Fruit fly (Drosophila melanogaster) whole organism, embryonic: ENCODE data around the gene CG15034.

Experiments
- Adf1 ChIP-seq: fragments of 200-800 bp; sonication (Bioruptor generic); IDR thresholded peaks from 2 replicates; pipeline ENCODE4 v1.3.6; 2022; ENCODE audit warnings: missing biosample characterization, missing genetic modification characterization
- CG1024 ChIP-seq: fragments of 200-800 bp; sonication (Bioruptor generic); IDR thresholded peaks from 2 replicates; pipeline ENCODE4 v1.3.6; 2022; ENCODE audit warnings: missing biosample characterization, missing genetic modification characterization
- CG11247 ChIP-seq: fragments of 200-800 bp; sonication (Bioruptor generic); IDR thresholded peaks from 2 replicates; pipeline ENCODE4 v1.3.6; 2022; ENCODE audit warnings: missing biosample characterization, missing genetic modification characterization
- CG11504 ChIP-seq: fragments of 200-800 bp; sonication (Bioruptor generic); optimal IDR thresholded peaks from 3 replicates; lab custom pipeline; 2019; ENCODE audit warnings: missing biosample characterization, mild to moderate bottlenecking, missing genetic modification characterization, moderate library complexity
- CG14014 ChIP-seq: fragments of 200-800 bp; sonication (Bioruptor generic); IDR thresholded peaks from 2 replicates; pipeline ENCODE4 v1.3.6; 2022; ENCODE audit warnings: missing biosample characterization, missing genetic modification characterization
- CG14050 ChIP-seq: fragments of 200-800 bp; sonication (Bioruptor generic); IDR thresholded peaks from 3 replicates; pipeline ENCODE4 v1.3.6; 2022; ENCODE audit warnings: missing biosample characterization, missing genetic modification characterization
- CG14667 ChIP-seq: fragments of 200-800 bp; sonication (Bioruptor generic); IDR thresholded peaks from 2 replicates; pipeline ENCODE4 v1.3.6; 2022; ENCODE audit warnings: missing biosample characterization, missing genetic modification characterization
- CG1529 ChIP-seq: fragments of 200-800 bp; sonication (Bioruptor generic); optimal IDR thresholded peaks from 3 replicates; lab custom pipeline; 2018; ENCODE audit warnings: missing biosample characterization, missing genetic modification characterization
- CG16813 ChIP-seq: fragments of 200-800 bp; sonication (Bioruptor generic); IDR thresholded peaks from 3 replicates; pipeline ENCODE4 v1.3.6; 2022; ENCODE audit warnings: missing biosample characterization, missing genetic modification characterization; ENCODE audit not compliant: partially characterized antibody
- CG17912 ChIP-seq: fragments of 200-800 bp; sonication (Bioruptor generic); optimal IDR thresholded peaks from 2 replicates; lab custom pipeline; 2018; ENCODE audit warnings: missing biosample characterization, mild to moderate bottlenecking, missing genetic modification characterization
- CG1832 ChIP-seq: fragments of 200-800 bp; sonication (Bioruptor generic); optimal IDR thresholded peaks from 2 replicates; lab custom pipeline; 2017; ENCODE audit warnings: missing biosample characterization, mild to moderate bottlenecking, missing genetic modification characterization, inconsistent platforms
- CG31365 ChIP-seq: fragments of 200-800 bp; sonication (Bioruptor generic); optimal IDR thresholded peaks from 2 replicates; lab custom pipeline; 2018; ENCODE audit warnings: missing biosample characterization, mild to moderate bottlenecking, missing genetic modification characterization
- CG32532 ChIP-seq: fragments of 200-800 bp; sonication (Bioruptor generic); IDR thresholded peaks from 2 replicates; pipeline ENCODE4 v1.3.6; 2022; ENCODE audit warnings: missing biosample characterization, missing genetic modification characterization
- CG32767 ChIP-seq: fragments of 200-800 bp; sonication (Bioruptor generic); IDR thresholded peaks from 2 replicates; pipeline ENCODE4 v1.3.6; 2022; ENCODE audit warnings: missing biosample characterization, missing genetic modification characterization
- CG3407 ChIP-seq: fragments of 200-800 bp; sonication (Bioruptor generic); optimal IDR thresholded peaks from 2 replicates; lab custom pipeline; 2018; ENCODE audit warnings: missing biosample characterization, mild to moderate bottlenecking, missing genetic modification characterization
- CG4617 ChIP-seq: fragments of 200-800 bp; sonication (Bioruptor generic); optimal IDR thresholded peaks from 3 replicates; lab custom pipeline; 2016; ENCODE audit warnings: missing biosample characterization, missing genetic modification characterization, borderline replicate concordance
- CG6683 ChIP-seq: fragments of 200-800 bp; sonication (Bioruptor generic); optimal IDR thresholded peaks from 2 replicates; lab custom pipeline; 2017; ENCODE audit warnings: missing biosample characterization, mild to moderate bottlenecking, missing genetic modification characterization, missing genetic modification reagents
- CG6813 ChIP-seq: fragments of 200-800 bp; sonication (Bioruptor generic); optimal IDR thresholded peaks from 2 replicates; lab custom pipeline; 2017; ENCODE audit warnings: missing biosample characterization, missing genetic modification characterization, mild to moderate bottlenecking, moderate library complexity, missing genetic modification reagents
- CG8359 ChIP-seq: fragments of 200-800 bp; sonication (Bioruptor generic); optimal IDR thresholded peaks from 2 replicates; lab custom pipeline; 2017; ENCODE audit warnings: missing biosample characterization, mild to moderate bottlenecking, missing genetic modification characterization, borderline replicate concordance
- CG8478 ChIP-seq: fragments of >200 bp; optimal IDR thresholded peaks from 2 replicates; lab custom pipeline; 2018
- CG9437 ChIP-seq: fragments of 200-800 bp; sonication (Bioruptor generic); optimal IDR thresholded peaks from 2 replicates; lab custom pipeline; 2018; ENCODE audit warnings: missing biosample characterization, mild to moderate bottlenecking, missing genetic modification characterization
- Camta ChIP-seq: fragments of 200-800 bp; sonication (Bioruptor generic); optimal IDR thresholded peaks from 2 replicates; lab custom pipeline; 2016; ENCODE audit warnings: missing biosample characterization, missing genetic modification characterization
- CoRest ChIP-seq: fragments of 200-800 bp; sonication (Bioruptor generic); optimal IDR thresholded peaks from 3 replicates; lab custom pipeline; 2018; ENCODE audit warnings: missing biosample characterization, mild to moderate bottlenecking, missing genetic modification characterization, moderate library complexity
- Deaf1 ChIP-seq: fragments of 200-800 bp; optimal IDR thresholded peaks from 3 replicates; lab custom pipeline; 2019; ENCODE audit warnings: missing biosample characterization, mild to moderate bottlenecking, missing genetic modification characterization, moderate library complexity
- Dip2 ChIP-seq: fragments of 200-800 bp; sonication (Bioruptor generic); IDR thresholded peaks from 2 replicates; pipeline ENCODE4 v1.3.6; 2022; ENCODE audit warnings: missing biosample characterization, missing genetic modification characterization
- Dll ChIP-seq: fragments of 200-800 bp; sonication (Bioruptor generic); IDR thresholded peaks from 4 replicates; pipeline ENCODE4 v1.3.6; 2022; ENCODE audit warnings: missing biosample characterization, missing genetic modification characterization; ENCODE audit not compliant: partially characterized antibody
- E2f2 ChIP-seq: fragments of 200-800 bp; sonication (Bioruptor generic); IDR thresholded peaks from 2 replicates; pipeline ENCODE4 v1.3.6; 2022; ENCODE audit warnings: missing biosample characterization, missing genetic modification characterization
- Mes4 ChIP-seq: fragments of 200-800 bp; sonication (Bioruptor generic); optimal IDR thresholded peaks from 2 replicates; lab custom pipeline; 2016; ENCODE audit warnings: missing biosample characterization, missing genetic modification characterization
- Myb ChIP-seq: fragments of 200-800 bp; sonication (Bioruptor generic); optimal IDR thresholded peaks from 2 replicates; lab custom pipeline; 2016; ENCODE audit warnings: missing biosample characterization, missing genetic modification characterization
- NC2α ChIP-seq: fragments of 200-800 bp; sonication (Bioruptor generic); optimal IDR thresholded peaks from 2 replicates; lab custom pipeline; 2016; ENCODE audit warnings: missing biosample characterization, missing genetic modification characterization
- Optix ChIP-seq: fragments of 200-800 bp; sonication (Bioruptor generic); IDR thresholded peaks from 3 replicates; pipeline ENCODE4 v1.3.6; 2022; ENCODE audit warnings: missing biosample characterization, missing genetic modification characterization
- Sry-δ ChIP-seq: fragments of 200-800 bp; sonication (Bioruptor generic); optimal IDR thresholded peaks from 2 replicates; lab custom pipeline; 2016; ENCODE audit warnings: missing biosample characterization, missing genetic modification characterization
- Vsx1 ChIP-seq: fragments of 200-800 bp; sonication (Bioruptor generic); optimal IDR thresholded peaks from 2 replicates; lab custom pipeline; 2017; ENCODE audit warnings: missing biosample characterization, mild to moderate bottlenecking, missing genetic modification characterization, missing genetic modification reagents
- ara ChIP-seq: fragments of 200-800 bp; sonication (Bioruptor generic); IDR thresholded peaks from 2 replicates; pipeline ENCODE4 v1.3.6; 2022; ENCODE audit warnings: missing biosample characterization, missing genetic modification characterization
- chinmo ChIP-seq: fragments of 200-800 bp; sonication (Bioruptor generic); IDR thresholded peaks from 4 replicates; pipeline ENCODE4 v1.3.6; 2022; ENCODE audit warnings: missing biosample characterization, missing genetic modification characterization; ENCODE audit not compliant: partially characterized antibody
- crc ChIP-seq: fragments of 200-800 bp; sonication (Bioruptor generic); optimal IDR thresholded peaks from 2 replicates; lab custom pipeline; 2016; ENCODE audit warnings: missing biosample characterization, missing genetic modification characterization
- cwo ChIP-seq: fragments of 200-800 bp; sonication (Bioruptor generic); optimal IDR thresholded peaks from 3 replicates; lab custom pipeline; 2017; ENCODE audit warnings: missing biosample characterization, missing genetic modification characterization, mild to moderate bottlenecking, moderate library complexity, missing genetic modification reagents
- dm ChIP-seq: fragments of 200-800 bp; sonication (Bioruptor generic); optimal IDR thresholded peaks from 3 replicates; lab custom pipeline; 2016; ENCODE audit warnings: missing biosample characterization, missing genetic modification characterization
- gce ChIP-seq: fragments of 200-800 bp; sonication (Bioruptor generic); IDR thresholded peaks from 3 replicates; pipeline ENCODE4 v1.3.6; 2022; ENCODE audit warnings: missing biosample characterization, missing genetic modification characterization
- ham ChIP-seq: fragments of 200-800 bp; sonication (Bioruptor generic); IDR thresholded peaks from 2 replicates; pipeline ENCODE4 v1.3.6; 2022; ENCODE audit warnings: missing biosample characterization, missing genetic modification characterization
- org-1 ChIP-seq: fragments of 200-800 bp; sonication (Bioruptor generic); optimal IDR thresholded peaks from 2 replicates; lab custom pipeline; 2017; ENCODE audit warnings: missing biosample characterization, missing genetic modification characterization
- pita ChIP-seq: fragments of 200-800 bp; sonication (Bioruptor generic); optimal IDR thresholded peaks from 2 replicates; lab custom pipeline; 2017; ENCODE audit warnings: missing biosample characterization, mild to moderate bottlenecking, missing genetic modification characterization
- pum ChIP-seq: fragments of 200-800 bp; sonication (Bioruptor generic); optimal IDR thresholded peaks from 2 replicates; lab custom pipeline; 2016; ENCODE audit warnings: missing biosample characterization, missing genetic modification characterization
- repo ChIP-seq: fragments of 200-800 bp; sonication (Bioruptor generic); optimal IDR thresholded peaks from 2 replicates; lab custom pipeline; 2016; ENCODE audit warnings: missing biosample characterization, missing genetic modification characterization
- schlank ChIP-seq: fragments of 200-800 bp; sonication (Bioruptor generic); optimal IDR thresholded peaks from 2 replicates; lab custom pipeline; 2018; ENCODE audit warnings: missing biosample characterization, mild to moderate bottlenecking, missing genetic modification characterization
- seq ChIP-seq: fragments of 200-800 bp; sonication (Bioruptor generic); IDR thresholded peaks from 2 replicates; pipeline ENCODE4 v1.3.6; 2022; ENCODE audit warnings: missing biosample characterization, missing genetic modification characterization
- slp2 ChIP-seq: fragments of 200-800 bp; sonication (Bioruptor generic); optimal IDR thresholded peaks from 2 replicates; lab custom pipeline; 2016; ENCODE audit warnings: missing biosample characterization, missing genetic modification characterization
- usp ChIP-seq: fragments of >200 bp; optimal IDR thresholded peaks from 2 replicates; lab custom pipeline; 2017; ENCODE audit warnings: missing biosample characterization, missing genetic modification characterization
- vfl ChIP-seq: fragments of 200-800 bp; sonication (Bioruptor generic); optimal IDR thresholded peaks from 2 replicates; lab custom pipeline; 2016; ENCODE audit warnings: missing biosample characterization, missing genetic modification characterization

The CG15034 gene

dm6 chrX:7336121-7336961 lies 11.0 kb downstream of the CG15034 start (continued):
- TF ChIP-seq ham (GFP tag; lab: Robert Waterston, UW) (no peak), usp (GFP tag; lab: Kevin White, UChicago) (no peak), slp2 (GFP tag; lab: Kevin White, UChicago) (peak; percentile 88), CG11247 (GFP tag; lab: Robert Waterston, UW) (peak; percentile 72), CG8359 (GFP tag; lab: Kevin White, UChicago) (peak; percentile 88), vfl (GFP tag; lab: Kevin White, UChicago) (peak; percentile 53), CG6813 (peak; percentile 87), Adf1 (GFP tag; lab: Robert Waterston, UW) (no peak), pita (GFP tag; lab: Kevin White, UChicago) (no peak), CG32767 (GFP tag; lab: Robert Waterston, UW) (peak; percentile 88), CG4617 (peak; percentile 82), CG6683 (GFP tag; lab: Kevin White, UChicago) (peak; percentile 69), Camta (peak; percentile 86), CG14050 (peak; percentile 79), NC2α (GFP tag; lab: Kevin White, UChicago) (peak; percentile 85), CG17912 (GFP tag; lab: Kevin White, UChicago) (peak; percentile 52), CG8478 (peak; percentile 76), CG31365 (tag; lab: Kevin White, UChicago) (peak; percentile 66), repo (peak; percentile 85), CG16813 (no peak), seq (peak; percentile 85), CG3407 (GFP tag; lab: Kevin White, UChicago) (peak; percentile 88), dm (GFP tag; lab: Kevin White, UChicago) (peak; percentile 87), Mes4 (GFP tag; lab: Kevin White, UChicago) (peak; percentile 89), Dip2 (GFP tag; lab: Robert Waterston, UW) (no peak), CG1529 (GFP tag; lab: Kevin White, UChicago) (peak; percentile 93), CG1832 (GFP tag; lab: Kevin White, UChicago) (no peak), Dll (GFP tag; lab: Robert Waterston, UW) (no peak), Sry-δ (GFP tag; lab: Kevin White, UChicago) (peak; percentile 47), CG1024 (GFP tag; lab: Robert Waterston, UW) (peak; percentile 79), pum (GFP tag; lab: Kevin White, UChicago) (peak; percentile 90), Deaf1 (tag; lab: Kevin White, UChicago) (peak; percentile 67), E2f2 (GFP tag; lab: Robert Waterston, UW) (peak; percentile 65), schlank (peak; percentile 58), CG11504 (peak; percentile 94), ara (peak; percentile 88), cwo (GFP tag; lab: Kevin White, UChicago) (peak; percentile 87), Vsx1 (GFP tag; lab: Kevin White, UChicago) (peak; percentile 84), CG9437 (peak; percentile 86), crc (peak; percentile 86), CoRest (tag; lab: Kevin White, UChicago) (peak; percentile 94), Optix (GFP tag; lab: Robert Waterston, UW) (peak; percentile 80; the same call in 2 of the 3 replicates), Myb (GFP tag; lab: Kevin White, UChicago) (peak; percentile 72), CG14667 (GFP tag; lab: Robert Waterston, UW) (peak; percentile 74), CG14014 (GFP tag; lab: Robert Waterston, UW) (peak; percentile 77), chinmo (GFP tag; lab: Robert Waterston, UW) (peak; percentile 79; the same call in 3 of the 4 replicates), org-1 (GFP tag; lab: Kevin White, UChicago) (peak; percentile 89), gce (GFP tag; lab: Robert Waterston, UW) (peak; percentile 81; the same call in 2 of the 3 replicates), CG32532 (GFP tag; lab: Robert Waterston, UW) (peak; percentile 64; the same call in 1 of the 2 replicates)
